Fruit fly (Drosophila melanogaster): ENCODE measurements around the gene CG34292.

The CG34292 gene

DNA sequence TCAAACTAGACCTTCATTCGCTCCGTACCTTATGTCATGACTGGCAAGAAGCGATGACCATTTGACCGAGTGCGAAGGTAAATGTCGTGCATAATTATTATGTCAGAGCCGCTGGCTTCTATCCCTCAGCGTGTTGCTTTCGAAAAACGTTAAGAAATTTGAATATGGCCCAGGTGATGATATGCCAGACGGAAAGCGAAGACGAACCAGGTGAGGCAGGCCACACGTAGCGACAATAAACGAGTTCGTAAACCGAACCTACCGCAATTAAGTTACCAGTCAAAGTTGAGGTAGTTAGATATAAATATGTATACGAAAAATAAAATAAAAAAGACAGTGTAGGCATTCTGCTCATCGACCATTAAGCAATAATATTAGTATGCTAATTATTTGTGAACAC lies 14.6 kb downstream of the CG34292 start:
- no peak for TF ChIP-seq Eip78C (GFP tag)
- no peak for TF ChIP-seq dsx (GFP tag; optimal IDR thresholded peaks at IDR 0.05; ENCODE audit: poor library complexity, severe bottlenecking)
- TF ChIP-seq vri (GFP tag; optimal IDR thresholded peaks at IDR 0.05), result no peak
- no peak for TF ChIP-seq dac (GFP tag; optimal IDR thresholded peaks at IDR 0.05)
- TF ChIP-seq CG6808 (GFP tag; optimal IDR thresholded peaks at IDR 0.05), result no peak
- TF ChIP-seq CG34406 (GFP tag; optimal IDR thresholded peaks at IDR 0.05), result no peak
- no peak for TF ChIP-seq cyc (GFP tag; optimal IDR thresholded peaks at IDR 0.05)
- TF ChIP-seq ss (GFP tag; optimal IDR thresholded peaks at IDR 0.05), result no peak
- TF ChIP-seq Ets21C (GFP tag; optimal IDR thresholded peaks at IDR 0.05), result no peak
- no peak for TF ChIP-seq CG10631 (GFP tag; optimal IDR thresholded peaks at IDR 0.05)
- TF ChIP-seq Hr4 (GFP tag; optimal IDR thresholded peaks at IDR 0.05), result no peak
- TF ChIP-seq Blimp-1 (GFP tag; optimal IDR thresholded peaks at IDR 0.05), result no peak
- no peak for TF ChIP-seq CG15336 (GFP tag; IDR thresholded peaks at IDR 0.05)
- TF ChIP-seq CG11902 (GFP tag; optimal IDR thresholded peaks at IDR 0.05), result no peak
- no peak for TF ChIP-seq OdsH (GFP tag; optimal IDR thresholded peaks at IDR 0.05)
- TF ChIP-seq Sox14 (GFP tag; optimal IDR thresholded peaks at IDR 0.05), result no peak
- no peak for TF ChIP-seq CG32006 (GFP tag; optimal IDR thresholded peaks at IDR 0.05)
- no peak for TF ChIP-seq lz (GFP tag; optimal IDR thresholded peaks at IDR 0.05)
- TF ChIP-seq Eip75B (GFP tag; optimal IDR thresholded peaks at IDR 0.05), result no peak

DNA sequence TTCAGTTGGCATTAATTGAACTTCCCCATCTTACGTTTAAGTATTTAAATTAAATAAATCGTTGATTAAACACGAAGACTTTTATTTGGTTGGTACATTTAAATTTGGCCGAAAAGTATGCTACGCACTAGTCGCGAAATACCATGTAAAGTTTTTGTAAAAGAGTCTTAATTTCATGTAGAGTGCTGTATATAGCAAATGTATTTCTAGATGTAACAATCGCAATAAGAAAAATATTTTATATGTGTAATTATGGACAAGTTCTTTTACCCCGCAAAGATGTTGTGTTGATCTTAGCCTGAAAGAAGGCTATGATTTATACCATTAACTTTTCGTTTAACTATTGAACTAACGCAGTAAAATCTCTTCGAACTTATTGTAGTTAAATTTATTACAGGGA lies 20.7 kb downstream of the CG34292 start:
- TF ChIP-seq Eip78C (GFP tag) (peak; percentile 52), CG11762 (GFP tag; optimal IDR thresholded peaks at IDR 0.05; ENCODE audit: insufficient read depth) (no peak), OdsH (GFP tag; optimal IDR thresholded peaks at IDR 0.05) (no peak), svp (GFP tag) (no peak), dac (GFP tag; optimal IDR thresholded peaks at IDR 0.05) (no peak), Met (GFP tag; optimal IDR thresholded peaks at IDR 0.05) (no peak), CG8319 (GFP tag; optimal IDR thresholded peaks at IDR 0.05) (no peak)

DNA sequence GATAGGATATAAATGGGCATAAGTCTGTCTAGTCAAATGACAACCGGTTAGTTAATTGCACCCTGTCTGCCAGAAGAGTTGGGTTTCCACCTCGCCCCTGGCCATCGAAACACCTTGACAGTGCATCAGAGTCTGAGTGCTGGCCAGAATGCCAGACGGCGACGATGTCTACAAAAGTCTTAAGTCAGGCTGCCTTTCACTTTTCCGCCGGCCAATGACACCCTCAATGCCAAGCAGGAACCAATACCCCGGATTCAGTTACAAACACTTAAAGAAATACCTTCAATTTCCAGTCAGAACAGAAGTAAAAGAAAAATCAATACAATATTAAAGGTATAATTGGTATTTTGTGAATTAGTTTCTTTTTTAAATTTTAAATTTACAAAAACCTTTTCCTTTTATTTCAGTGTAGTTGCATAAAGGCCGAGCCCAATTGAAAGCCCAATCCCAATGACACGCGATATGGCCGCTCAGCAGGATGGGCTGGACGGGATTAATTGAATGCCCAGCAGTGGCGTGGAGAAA lies 22.6 kb downstream of the CG34292 start:
- TF ChIP-seq CG7368 (GFP tag; optimal IDR thresholded peaks at IDR 0.05) (peak; percentile 46), CG6854 (GFP tag; optimal IDR thresholded peaks at IDR 0.05) (no peak), Sox15 (GFP tag; optimal IDR thresholded peaks at IDR 0.05) (no peak), CG8319 (GFP tag; optimal IDR thresholded peaks at IDR 0.05) (peak; percentile 4), Eip78C (GFP tag) (peak; percentile 92), Met (GFP tag; optimal IDR thresholded peaks at IDR 0.05) (peak; percentile 14), CG6163 (GFP tag; IDR thresholded peaks at IDR 0.05) (peak; percentile 78), Ets96B (tag; optimal IDR thresholded peaks at IDR 0.05) (peak; percentile 64), CG4318 (GFP tag; optimal IDR thresholded peaks at IDR 0.05) (no peak), CG6276 (GFP tag; optimal IDR thresholded peaks at IDR 0.05) (peak; percentile 8), CG6808 (GFP tag; optimal IDR thresholded peaks at IDR 0.05) (peak; percentile 63), CG6792 (GFP tag; optimal IDR thresholded peaks at IDR 0.05) (peak; percentile 16), salr (GFP tag; optimal IDR thresholded peaks at IDR 0.05) (no peak), topi (GFP tag; optimal IDR thresholded peaks at IDR 0.05) (peak; percentile 19), Smox (GFP tag; optimal IDR thresholded peaks at IDR 0.05) (no peak), dsx (GFP tag; optimal IDR thresholded peaks at IDR 0.05; ENCODE audit: poor library complexity, severe bottlenecking) (peak; percentile 66), CG31627 (GFP tag; optimal IDR thresholded peaks at IDR 0.05) (no peak), cyc (GFP tag; optimal IDR thresholded peaks at IDR 0.05) (no peak), Gug (GFP tag; IDR thresholded peaks at IDR 0.05) (no peak), Blimp-1 (GFP tag; optimal IDR thresholded peaks at IDR 0.05) (peak; percentile 1), fd59A (GFP tag; optimal IDR thresholded peaks at IDR 0.05) (no peak), CG32006 (GFP tag; optimal IDR thresholded peaks at IDR 0.05) (peak; percentile 6), CG34406 (GFP tag; optimal IDR thresholded peaks at IDR 0.05) (no peak), CG15336 (GFP tag; IDR thresholded peaks at IDR 0.05) (peak; percentile 17; the same call in 1 of the 2 replicates), net (GFP tag; optimal IDR thresholded peaks at IDR 0.05) (peak; percentile 22), CG9139 (GFP tag; optimal IDR thresholded peaks at IDR 0.05) (peak; percentile 28), Eip75B (GFP tag; optimal IDR thresholded peaks at IDR 0.05) (peak; percentile 59), svp (GFP tag) (no peak), Hr39 (GFP tag; optimal IDR thresholded peaks at IDR 0.05) (no peak), fd85E (GFP tag; optimal IDR thresholded peaks at IDR 0.05) (no peak), CG3032 (tag; optimal IDR thresholded peaks at IDR 0.05) (peak; percentile 51), vri (GFP tag; optimal IDR thresholded peaks at IDR 0.05) (no peak), CG10631 (GFP tag; optimal IDR thresholded peaks at IDR 0.05) (peak; percentile 21), ss (GFP tag; optimal IDR thresholded peaks at IDR 0.05) (peak; percentile 68 to 74), achi (GFP tag; optimal IDR thresholded peaks at IDR 0.05) (peak; percentile 53), Lpt (GFP tag; optimal IDR thresholded peaks at IDR 0.05) (peak; percentile 9), CG11902 (GFP tag; optimal IDR thresholded peaks at IDR 0.05) (no peak), eg (GFP tag; IDR thresholded peaks at IDR 0.05) (peak; percentile 73), CG3919 (GFP tag; optimal IDR thresholded peaks at IDR 0.05) (peak; percentile 49)
